Worm (Caenorhabditis elegans) whole organism, mixed stage, embryonic: ENCODE results near the gene srlf-15.

Experiments used
- ham-2 ChIP-seq: fragments of 200-800 bp; sonication (Bioruptor generic); optimal IDR thresholded peaks from 2 replicates; lab custom pipeline; 2018; ENCODE audit warnings: mild to moderate bottlenecking, missing genetic modification characterization, missing compliant biosample characterization
- lsy-2 ChIP-seq: fragments of 150-350 bp; optimal IDR thresholded peaks from 2 replicates; lab custom pipeline; 2014; ENCODE audit warnings: missing biosample characterization, missing genetic modification characterization
- mep-1 ChIP-seq: fragments of 150-350 bp; optimal IDR thresholded peaks from 2 replicates; lab custom pipeline; 2017; ENCODE audit warnings: missing biosample characterization, missing genetic modification reagents, missing genetic modification characterization, inconsistent platforms
- nhr-12 ChIP-seq: fragments of 150-350 bp; optimal IDR thresholded peaks from 2 replicates; lab custom pipeline; 2014; ENCODE audit warnings: missing biosample characterization, missing genetic modification characterization
- nhr-237 ChIP-seq: fragments of 150-350 bp; optimal IDR thresholded peaks from 2 replicates; lab custom pipeline; 2014; ENCODE audit warnings: missing biosample characterization, missing genetic modification characterization
- tbx-8 ChIP-seq: fragments of 200-800 bp; sonication (Bioruptor generic); optimal IDR thresholded peaks from 2 replicates; lab custom pipeline; 2018; ENCODE audit warnings: mild to moderate bottlenecking, missing genetic modification characterization, moderate library complexity, missing compliant biosample characterization
- unc-39 ChIP-seq: fragments of 150-350 bp; optimal IDR thresholded peaks from 2 replicates; lab custom pipeline; 2014; ENCODE audit warnings: missing biosample characterization, missing genetic modification characterization
- unc-62 ChIP-seq: fragments of 150-350 bp; optimal IDR thresholded peaks from 2 replicates; lab custom pipeline; 2014; ENCODE audit warnings: missing biosample characterization, missing genetic modification reagents, missing genetic modification characterization

DNA sequence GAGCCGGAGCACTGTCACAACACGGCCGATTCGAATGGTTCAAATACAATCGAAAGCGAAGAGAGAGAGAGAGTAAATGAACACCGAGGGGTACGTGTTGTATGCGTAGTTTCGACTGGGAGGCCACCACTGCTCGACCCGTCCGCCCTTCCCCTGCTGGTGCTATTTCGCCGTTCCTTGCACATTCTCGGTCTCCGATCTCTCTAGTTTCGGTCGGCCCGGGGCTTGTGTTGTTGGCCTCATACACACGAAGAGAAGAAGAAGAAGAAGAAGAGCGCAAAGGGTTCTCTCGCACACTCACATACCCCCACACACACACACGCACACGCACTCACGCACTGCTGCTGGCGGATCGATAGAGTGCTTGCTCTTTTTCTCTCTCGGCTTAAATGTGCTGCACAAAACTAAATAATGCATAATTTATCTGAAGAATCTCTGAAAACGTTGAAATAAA is 7.0 kb downstream of the srlf-15 start:
- TF ChIP-seq unc-39 (tag; lab: Kevin White, UChicago): no peak
- no peak for TF ChIP-seq unc-62 (GFP tag; lab: Kevin White, UChicago)
- peak; percentile 3 for TF ChIP-seq nhr-237
- TF ChIP-seq nhr-12: no peak
- TF ChIP-seq ham-2 (GFP tag; lab: Kevin White, UChicago): peak; percentile 81
- peak; percentile 25 for TF ChIP-seq lsy-2 (tag; lab: Kevin White, UChicago)
- peak; percentile 28 for TF ChIP-seq mep-1 (tag; lab: Kevin White, UChicago)
- TF ChIP-seq tbx-8 (GFP tag; lab: Kevin White, UChicago): no peak
